Worm (Caenorhabditis elegans) whole organism, L4 larva: ENCODE measurements around the gene rabn-5.

Experiments used
- nhr-28 ChIP-seq: fragments of 150-350 bp; optimal IDR thresholded peaks from 2 replicates; lab custom pipeline; 2014; ENCODE audit warnings: missing biosample characterization, missing genetic modification characterization
- saeg-2 ChIP-seq: fragments of 200-800 bp; sonication (Bioruptor generic); IDR thresholded peaks from 2 replicates; pipeline ENCODE4 v1.3.6; 2022; ENCODE audit warnings: missing genetic modification reagents, missing genetic modification characterization, missing compliant biosample characterization
- zag-1 ChIP-seq: fragments of 150-350 bp; optimal IDR thresholded peaks from 2 replicates; lab custom pipeline; 2014; ENCODE audit warnings: missing biosample characterization, missing genetic modification characterization

ce11 chrIII:5876140-5876675 lies 11.9 kb downstream of the rabn-5 start, which contains the start of gene aldo-2:
- TF ChIP-seq saeg-2 (GFP tag; lab: Robert Waterston, UW) (no peak), nhr-28 (tag; lab: Kevin White, UChicago) (peak; percentile 7), zag-1 (tag; lab: Kevin White, UChicago) (no peak)
